Worm (Caenorhabditis elegans): ENCODE data around the gene F31E8.4.

The F31E8.4 gene

ce11 chrII:6754671-6755224 lies 45.2 kb downstream of the F31E8.4 start, which contains the start of the genes srx-95 and fis-1:
Gene srx-95 (minus strand): TSS chrII:6754771.
Gene fis-1 (plus strand): TSS chrII:6755174.
- TF ChIP-seq ceh-19 (GFP tag; optimal IDR thresholded peaks at IDR 0.05) (no peak), hlh-6 (tag; optimal IDR thresholded peaks at IDR 0.05) (no peak), npax-4 (tag; optimal IDR thresholded peaks at IDR 0.05) (no peak), pha-4 (tag; optimal IDR thresholded peaks at IDR 0.05) (no peak), ceh-22 (tag; optimal IDR thresholded peaks at IDR 0.05) (no peak), hlh-15 (tag; optimal IDR thresholded peaks at IDR 0.05) (no peak), ceh-31 (tag; optimal IDR thresholded peaks at IDR 0.05) (no peak), che-1 (tag; optimal IDR thresholded peaks at IDR 0.05) (no peak), ref-2 (tag; optimal IDR thresholded peaks at IDR 0.05) (no peak), ama-1 (optimal IDR thresholded peaks at IDR 0.05) (no peak), madf-2 (tag; optimal IDR thresholded peaks at IDR 0.05) (no peak), pag-3 (tag; optimal IDR thresholded peaks at IDR 0.05; ENCODE audit: borderline replicate concordance) (no peak), rnt-1 (tag; optimal IDR thresholded peaks at IDR 0.05) (no peak), ceh-14 (tag; optimal IDR thresholded peaks at IDR 0.05) (no peak), odd-2 (tag; optimal IDR thresholded peaks at IDR 0.05) (no peak)

ce11 chrII:6752850-6753249 lies 47.1 kb downstream of the F31E8.4 start, which contains the start of gene F41G3.21:
Gene F41G3.21 (minus strand): TSS chrII:6752950.
- no peak for TF ChIP-seq hlh-30 (tag; optimal IDR thresholded peaks at IDR 0.05; ENCODE audit: insufficient read depth)
- no peak for TF ChIP-seq pha-4 (tag; optimal IDR thresholded peaks at IDR 0.05)
- TF ChIP-seq rnt-1 (tag; optimal IDR thresholded peaks at IDR 0.05) = no peak
- TF ChIP-seq unc-3 (GFP tag; conservative IDR thresholded peaks at IDR 0.05) = no peak
- TF ChIP-seq unc-3 (tag; optimal IDR thresholded peaks at IDR 0.05) = no peak
- no peak for TF ChIP-seq ceh-45 (GFP tag; IDR thresholded peaks at IDR 0.05)
- TF ChIP-seq elt-4 (tag; optimal IDR thresholded peaks at IDR 0.05) = no peak
- TF ChIP-seq ama-1 (optimal IDR thresholded peaks at IDR 0.05) = no peak
- no peak for TF ChIP-seq mec-3 (tag; optimal IDR thresholded peaks at IDR 0.05; ENCODE audit: borderline replicate concordance)

- TF ChIP-seq K02D7.2 (tag; optimal IDR thresholded peaks at IDR 0.05) (no peak), unc-55 (GFP tag; optimal IDR thresholded peaks at IDR 0.05) (no peak), ets-4 (tag; optimal IDR thresholded peaks at IDR 0.05) (no peak), dve-1 (tag; optimal IDR thresholded peaks at IDR 0.05) (no peak), nhr-232 (tag; optimal IDR thresholded peaks at IDR 0.05) (no peak), elt-2 (tag; optimal IDR thresholded peaks at IDR 0.05) (no peak), pha-2 (tag; optimal IDR thresholded peaks at IDR 0.05) (no peak), hlh-8 (tag; optimal IDR thresholded peaks at IDR 0.05) (no peak), hlh-30 (tag; optimal IDR thresholded peaks at IDR 0.05; ENCODE audit: insufficient read depth) (no peak), ceh-19 (GFP tag; optimal IDR thresholded peaks at IDR 0.05) (no peak), ceh-6 (GFP tag; optimal IDR thresholded peaks at IDR 0.05) (no peak), ceh-22 (tag; optimal IDR thresholded peaks at IDR 0.05) (no peak)
Measured at ce11 chrII:6752027-6752426, 47.9 kb downstream of the F31E8.4 start, which contains the start of gene F41G3.19. Gene F41G3.19 (minus strand): TSS chrII:6752127.

ce11 chrII:6750929-6751328 lies 49.0 kb downstream of the F31E8.4 start, which contains the start of gene F41G3.20:
Gene F41G3.20 (minus strand): TSS chrII:6751029.
- TF ChIP-seq pros-1 (tag; optimal IDR thresholded peaks at IDR 0.05) (no peak), ceh-2 (tag; optimal IDR thresholded peaks at IDR 0.05) (no peak), ceh-30 (tag; optimal IDR thresholded peaks at IDR 0.05) (no peak)

- no peak for TF ChIP-seq fax-1 (tag; optimal IDR thresholded peaks at IDR 0.05)
- no peak for TF ChIP-seq fkh-6 (tag; optimal IDR thresholded peaks at IDR 0.05)
- TF ChIP-seq ceh-2 (tag; optimal IDR thresholded peaks at IDR 0.05) = no peak
- no peak for TF ChIP-seq hlh-30 (tag; optimal IDR thresholded peaks at IDR 0.05; ENCODE audit: insufficient read depth)
Measured at ce11 chrII:6749422-6749821, 50.5 kb downstream of the F31E8.4 start, which contains the start of gene F41G3.10. Gene F41G3.10 (minus strand): TSS chrII:6749522.
